Fruit fly (Drosophila melanogaster) whole organism, pupa: ENCODE measurements around the gene bgm.
A peak's percentile ranks its signal among the peaks of the same experiment; 100 is the strongest.

Experiments used
- CG34367 ChIP-seq: fragments of 200-800 bp; sonication (Bioruptor generic); optimal IDR thresholded peaks from 2 replicates; lab custom pipeline; 2018; ENCODE audit warnings: missing biosample characterization, mild to moderate bottlenecking, missing genetic modification characterization
- CG4496 ChIP-seq: fragments of 200-800 bp; sonication (Bioruptor generic); IDR thresholded peaks from 3 replicates; pipeline ENCODE4 v1.3.6; 2022; ENCODE audit warnings: missing biosample characterization, missing genetic modification characterization
- D1 ChIP-seq: fragments of 200-800 bp; sonication (Bioruptor generic); optimal IDR thresholded peaks from 2 replicates; lab custom pipeline; 2018; ENCODE audit warnings: missing biosample characterization, mild to moderate bottlenecking, missing genetic modification characterization, moderate library complexity
- EcR ChIP-seq: fragments of 200-800 bp; sonication (Bioruptor generic); optimal IDR thresholded peaks from 3 replicates; lab custom pipeline; 2019; ENCODE audit warnings: missing biosample characterization, missing genetic modification characterization, mild to moderate bottlenecking, moderate library complexity, missing genetic modification reagents
- Pif1A ChIP-seq: fragments of 200-800 bp; sonication (Bioruptor generic); optimal IDR thresholded peaks from 3 replicates; lab custom pipeline; 2016; ENCODE audit warnings: missing biosample characterization, missing genetic modification characterization
- rn ChIP-seq: fragments of 200-800 bp; sonication (Bioruptor generic); IDR thresholded peaks from 2 replicates; pipeline ENCODE4 v1.3.6; 2022; ENCODE audit warnings: missing biosample characterization, missing genetic modification characterization

DNA sequence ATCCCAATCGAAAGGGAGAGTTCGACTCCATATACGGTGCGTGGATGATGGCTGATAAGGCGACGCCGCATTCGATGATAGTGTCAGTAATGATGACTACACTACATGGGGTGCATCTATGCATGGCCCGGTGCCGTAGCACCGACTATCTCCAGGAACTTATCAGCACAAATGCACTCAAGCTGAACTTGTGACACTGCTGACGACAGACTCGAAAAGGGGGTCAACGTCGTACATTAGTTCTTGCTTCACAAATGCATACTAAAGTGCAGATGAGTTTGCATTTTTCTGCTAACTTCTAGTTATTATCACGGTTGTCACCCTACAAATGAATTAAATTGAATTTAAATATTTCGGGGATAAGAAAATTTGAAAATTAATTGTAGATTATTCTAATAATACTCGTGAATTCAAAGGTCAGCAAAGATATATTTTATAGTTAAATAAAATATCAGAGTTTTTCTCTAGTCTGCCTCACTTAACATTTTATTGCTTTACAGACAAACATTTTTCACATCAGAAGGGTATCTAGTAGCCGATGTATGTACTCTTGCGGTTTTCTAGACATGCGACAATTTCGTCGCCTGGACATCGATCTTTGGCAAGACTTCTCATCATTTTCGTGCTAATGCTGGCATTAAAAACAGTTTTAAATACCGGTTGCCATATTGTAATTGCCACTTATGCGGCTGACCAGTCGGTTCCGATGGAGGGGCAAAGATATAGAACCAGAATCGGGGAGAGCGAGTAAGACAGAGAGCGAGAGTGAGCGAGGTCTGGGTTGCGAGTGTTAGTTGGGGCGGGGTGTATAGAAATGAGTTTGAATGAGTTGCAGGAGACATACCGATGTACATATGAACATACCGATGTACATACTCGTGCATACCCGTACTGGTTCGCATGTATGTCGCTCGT is 10.6 kb downstream of the bgm start:
- TF ChIP-seq EcR (GFP tag; lab: Kevin White, UChicago) (peak; percentile 28), rn (GFP tag; lab: Robert Waterston, UW) (no peak), CG34367 (peak; percentile 29), D1 (tag; lab: Kevin White, UChicago) (no peak), Pif1A (no peak), CG4496 (GFP tag; lab: Robert Waterston, UW) (peak; percentile 19; the same call in 2 of the 3 replicates)
